Worm (Caenorhabditis elegans) whole organism, late embryonic: ENCODE data around the gene cest-4.

ENCODE experiments used
- ama-1 ChIP-seq: fragments of 150-350 bp; optimal IDR thresholded peaks from 2 replicates; lab custom pipeline; 2014
- ceh-2 ChIP-seq: sonication (generic microtip); optimal IDR thresholded peaks from 2 replicates; lab custom pipeline; 2016; ENCODE audit warnings: missing genotype, missing genetic modification characterization, missing compliant biosample characterization
- elt-2 ChIP-seq: sonication (generic microtip); optimal IDR thresholded peaks from 2 replicates; lab custom pipeline; 2016; ENCODE audit warnings: missing genetic modification reagents, missing genetic modification characterization, missing compliant biosample characterization
- ets-4 ChIP-seq: sonication (generic microtip); optimal IDR thresholded peaks from 2 replicates; lab custom pipeline; 2016; ENCODE audit warnings: missing genetic modification characterization, missing compliant biosample characterization
- hlh-13 ChIP-seq: fragments of 200-800 bp; sonication (Bioruptor generic); optimal IDR thresholded peaks from 2 replicates; lab custom pipeline; 2018; ENCODE audit warnings: mild to moderate bottlenecking, missing genetic modification characterization, missing compliant biosample characterization
- hlh-30 ChIP-seq: sonication (generic microtip); optimal IDR thresholded peaks from 2 replicates; lab custom pipeline; 2017; ENCODE audit warnings: antibody characterized with exemption, missing genetic modification characterization, missing compliant biosample characterization; ENCODE audit not compliant: insufficient read depth
- nhr-11 ChIP-seq: fragments of 150-350 bp; optimal IDR thresholded peaks from 2 replicates; lab custom pipeline; 2014; ENCODE audit warnings: missing biosample characterization, missing genetic modification characterization
- pha-4 ChIP-seq: fragments of 150-350 bp; optimal IDR thresholded peaks from 2 replicates; lab custom pipeline; 2018; ENCODE audit warnings: missing biosample characterization, missing genetic modification reagents, missing genetic modification characterization
- zip-5 ChIP-seq: sonication (generic microtip); optimal IDR thresholded peaks from 2 replicates; lab custom pipeline; 2016; ENCODE audit warnings: missing genetic modification characterization, missing compliant biosample characterization

DNA sequence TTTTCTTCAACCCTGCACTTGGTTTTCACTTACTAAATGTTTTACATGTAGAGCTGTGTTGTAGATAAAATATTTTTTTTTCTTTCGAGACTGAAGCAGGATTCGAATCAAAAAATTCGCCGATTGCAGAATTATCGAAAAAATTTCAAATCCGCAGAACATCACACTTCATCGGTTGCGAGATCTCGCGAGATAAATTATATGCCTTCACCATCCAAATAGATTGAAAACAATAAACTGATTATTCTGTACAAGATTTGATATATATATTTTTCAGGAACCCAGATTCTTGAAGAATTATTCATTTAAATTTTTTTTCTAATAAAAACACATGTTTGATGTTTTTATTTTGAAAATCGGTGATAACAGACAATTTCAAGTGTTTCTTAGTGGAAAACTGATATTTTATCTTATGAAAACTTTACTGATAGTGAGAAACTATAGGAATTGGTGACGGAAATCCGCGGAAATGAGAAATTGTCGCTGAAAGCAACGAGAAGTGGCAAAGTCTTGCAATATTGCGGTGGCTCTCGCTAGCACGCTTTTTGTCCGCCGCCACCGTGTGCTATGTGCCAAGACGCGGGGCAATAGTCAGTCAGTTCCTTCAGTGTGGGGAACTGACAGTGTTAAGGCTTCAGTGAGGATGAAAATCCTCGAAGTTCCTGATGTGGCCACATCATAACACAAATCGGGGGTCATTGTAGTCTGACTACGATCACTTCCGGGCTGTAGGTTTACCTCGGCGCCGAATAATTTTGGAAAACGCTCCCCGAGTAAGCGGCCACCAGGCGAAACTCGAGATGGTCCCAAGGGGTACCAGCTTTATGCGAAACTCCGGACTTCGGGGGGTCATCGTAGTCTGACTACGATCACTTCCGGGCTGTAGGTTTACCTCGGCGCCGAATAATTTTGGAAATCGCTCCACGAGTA is 9.5 kb downstream of the cest-4 start:
- TF ChIP-seq zip-5 (tag; lab: Kevin White, UChicago), result no peak
- no peak for TF ChIP-seq nhr-11 (tag; lab: Kevin White, UChicago)
- TF ChIP-seq hlh-30 (tag; lab: Kevin White, UChicago), result no peak
- TF ChIP-seq elt-2 (tag; lab: Kevin White, UChicago), result no peak
- TF ChIP-seq ets-4 (tag; lab: Kevin White, UChicago), result no peak
- no peak for TF ChIP-seq ama-1 (lab: Kevin White, UChicago)
- TF ChIP-seq hlh-13, result no peak
- no peak for TF ChIP-seq pha-4 (tag; lab: Kevin White, UChicago)
- TF ChIP-seq ceh-2 (tag; lab: Kevin White, UChicago), result no peak
